Fruit fly (Drosophila melanogaster) whole organism, pupa: ENCODE data around the gene CG32152.

ENCODE experiments used
- CG10348 ChIP-seq: fragments of 200-800 bp; sonication (Bioruptor generic); IDR thresholded peaks from 2 replicates; pipeline ENCODE4 v1.3.6; 2022; ENCODE audit warnings: missing biosample characterization, missing genetic modification characterization
- CG12605 ChIP-seq: fragments of 200-800 bp; sonication (Bioruptor generic); IDR thresholded peaks from 2 replicates; pipeline ENCODE4 v1.3.6; 2022; ENCODE audit warnings: missing biosample characterization, missing genetic modification characterization
- CG34367 ChIP-seq: fragments of 200-800 bp; sonication (Bioruptor generic); optimal IDR thresholded peaks from 2 replicates; lab custom pipeline; 2018; ENCODE audit warnings: missing biosample characterization, mild to moderate bottlenecking, missing genetic modification characterization
- CG4496 ChIP-seq: fragments of 200-800 bp; sonication (Bioruptor generic); IDR thresholded peaks from 3 replicates; pipeline ENCODE4 v1.3.6; 2022; ENCODE audit warnings: missing biosample characterization, missing genetic modification characterization
- CG8159 ChIP-seq: fragments of 200-800 bp; sonication (Bioruptor generic); optimal IDR thresholded peaks from 3 replicates; lab custom pipeline; 2018; ENCODE audit warnings: missing biosample characterization, mild to moderate bottlenecking, missing genetic modification characterization, moderate library complexity
- CG8301 ChIP-seq: fragments of 200-800 bp; sonication (Bioruptor generic); optimal IDR thresholded peaks from 2 replicates; lab custom pipeline; 2018; ENCODE audit warnings: missing biosample characterization, mild to moderate bottlenecking, missing genetic modification characterization
- EcR ChIP-seq: fragments of 200-800 bp; sonication (Bioruptor generic); optimal IDR thresholded peaks from 3 replicates; lab custom pipeline; 2019; ENCODE audit warnings: missing biosample characterization, missing genetic modification characterization, mild to moderate bottlenecking, moderate library complexity, missing genetic modification reagents
- Pif1A ChIP-seq: fragments of 200-800 bp; sonication (Bioruptor generic); optimal IDR thresholded peaks from 3 replicates; lab custom pipeline; 2016; ENCODE audit warnings: missing biosample characterization, missing genetic modification characterization
- Snoo ChIP-seq: fragments of 200-800 bp; sonication (Bioruptor generic); optimal IDR thresholded peaks from 3 replicates; lab custom pipeline; 2017; ENCODE audit warnings: missing biosample characterization, mild to moderate bottlenecking, missing genetic modification characterization, inconsistent platforms
- fd96Ca ChIP-seq: fragments of 200-800 bp; sonication (Bioruptor generic); IDR thresholded peaks from 3 replicates; pipeline ENCODE4 v1.3.6; 2022; ENCODE audit warnings: missing biosample characterization, missing genetic modification characterization
- rn ChIP-seq: fragments of 200-800 bp; sonication (Bioruptor generic); IDR thresholded peaks from 2 replicates; pipeline ENCODE4 v1.3.6; 2022; ENCODE audit warnings: missing biosample characterization, missing genetic modification characterization

- no peak for TF ChIP-seq Snoo
- TF ChIP-seq Pif1A (GFP tag; lab: Kevin White, UChicago) = peak; percentile 4
- peak; percentile 60 for TF ChIP-seq CG8301 (tag; lab: Kevin White, UChicago)
- no peak for TF ChIP-seq CG10348 (GFP tag; lab: Robert Waterston, UW)
- TF ChIP-seq fd96Ca = 0 out of 3 replicates have a peak, but pooled peaks have one; percentile 20
- no peak for TF ChIP-seq rn
- no peak for TF ChIP-seq CG12605 (GFP tag; lab: Robert Waterston, UW)
- TF ChIP-seq EcR (GFP tag; lab: Kevin White, UChicago) = no peak
- no peak for TF ChIP-seq CG34367 (tag; lab: Kevin White, UChicago)
- peak; percentile 7 for TF ChIP-seq CG8159 (tag; lab: Kevin White, UChicago)
- no peak; the same call in 2 of the 3 replicates for TF ChIP-seq CG4496 (GFP tag; lab: Robert Waterston, UW)
Measured at dm6 chr3L:16160420-16161069, 16.7 kb upstream of the CG32152 start.
